Worm (Caenorhabditis elegans): ENCODE results near the gene ttr-27.

DNA sequence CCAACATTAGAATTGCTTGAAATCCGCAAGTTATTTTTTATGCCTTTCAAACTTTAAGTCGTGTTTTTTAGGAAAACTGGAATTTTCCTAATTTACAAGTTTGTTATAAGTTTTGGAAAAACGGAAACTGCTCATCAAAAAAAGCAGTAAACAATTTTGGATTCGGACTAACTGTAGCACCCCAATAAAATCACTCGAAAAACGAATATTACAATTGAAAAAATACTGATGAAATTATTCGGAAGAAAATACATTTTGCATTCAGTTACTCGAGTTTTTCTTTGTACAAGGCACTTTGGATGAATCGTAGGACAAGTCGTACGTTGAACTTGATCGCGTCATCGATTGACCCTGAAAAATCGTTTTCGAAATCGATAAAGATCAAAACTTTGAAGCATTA lies 21.5 kb downstream of the ttr-27 start:
- no peak for TF ChIP-seq nhr-28 (tag; optimal IDR thresholded peaks at IDR 0.05)
- no peak for TF ChIP-seq elt-3 (tag; optimal IDR thresholded peaks at IDR 0.05)
- TF ChIP-seq ceh-82 (tag; optimal IDR thresholded peaks at IDR 0.05), result no peak
- TF ChIP-seq nhr-77 (tag; optimal IDR thresholded peaks at IDR 0.05), result no peak
- TF ChIP-seq nhr-12 (tag; optimal IDR thresholded peaks at IDR 0.05), result no peak

Measured in whole organism, L1 larva.